4 worm cellular contexts compared by ENCODE assay signal in genomic region chrX:3135186-3135585, ce11.
TF ChIP-seq lines count a peak whose summit lies in the region.

Gene K10B3.1, plus strand, starts transcription at chrX:3135486.

TF ChIP-seq in whole organism, L1 larva, 84 proteins besides CTCF, POLR2A, EP300 and RAD21:
- TF ChIP-seq blmp-1 (tag; optimal IDR thresholded peaks at IDR 0.05; lab: Kevin White, UChicago) (peak; percentile 32), nhr-85 (tag; lab: Kevin White, UChicago) (peak; percentile 14), mdl-1 (tag; optimal IDR thresholded peaks at IDR 0.05; lab: Kevin White, UChicago) (no peak)
TF ChIP-seq in whole organism, L1 larva: peak in this region for 2.

TF ChIP-seq in whole organism, L2 larva, 48 proteins besides CTCF, POLR2A, EP300 and RAD21:
- peak; percentile 10 for TF ChIP-seq nhr-21 (tag; optimal IDR thresholded peaks at IDR 0.05; lab: Kevin White, UChicago)
- no peak for TF ChIP-seq blmp-1 (tag; optimal IDR thresholded peaks at IDR 0.05; lab: Kevin White, UChicago; ENCODE audit: insufficient read depth)

TF ChIP-seq in whole organism, L3 larva, 47 proteins besides CTCF, POLR2A, EP300 and RAD21:
- no peak for TF ChIP-seq nhr-11 (tag; optimal IDR thresholded peaks at IDR 0.05; lab: Kevin White, UChicago)
- TF ChIP-seq pha-4 (tag; optimal IDR thresholded peaks at IDR 0.05; lab: Kevin White, UChicago): peak; percentile 3
TF ChIP-seq in whole organism, L3 larva: peak in this region for 1.

TF ChIP-seq in whole organism, L4 larva, 104 proteins besides CTCF, POLR2A, EP300 and RAD21:
- peak; percentile 17 for TF ChIP-seq hlh-11 (tag; optimal IDR thresholded peaks at IDR 0.05; lab: Kevin White, UChicago)
- no peak for TF ChIP-seq ces-1 (GFP tag; optimal IDR thresholded peaks at IDR 0.05; lab: Kevin White, UChicago)
- TF ChIP-seq dmd-6 (GFP tag; IDR thresholded peaks at IDR 0.05; lab: Robert Waterston, UW): no peak
